Worm (Caenorhabditis elegans): ENCODE results near the gene W09C2.8.

The W09C2.8 gene

DNA sequence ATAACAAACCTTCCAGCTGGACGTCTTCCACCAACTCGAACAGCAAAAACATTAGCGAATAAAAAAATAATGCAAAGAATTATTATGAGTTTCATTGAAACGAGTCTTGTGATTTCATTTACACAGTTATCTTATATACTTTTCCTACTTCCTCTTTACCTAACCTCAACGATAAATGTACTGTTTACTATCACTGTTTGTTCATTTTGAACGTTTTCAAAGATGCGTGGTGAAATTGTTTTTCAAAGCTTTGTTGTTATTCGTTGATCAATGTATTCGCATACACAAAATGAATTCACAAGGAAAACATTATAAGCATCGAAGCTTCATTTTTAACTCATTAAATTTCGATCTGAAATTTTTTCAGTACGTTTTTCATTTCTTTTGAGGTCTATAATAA is 1.9 kb downstream of the W09C2.8 start, which contains the start of gene W09C2.7:
Gene W09C2.7, minus strand, starts transcription at position 101 of the 400 bp plus-strand sequence.
- TF ChIP-seq ets-4 (tag; optimal IDR thresholded peaks at IDR 0.05) (no peak), npax-4 (tag; optimal IDR thresholded peaks at IDR 0.05) (no peak), ceh-30 (tag; optimal IDR thresholded peaks at IDR 0.05) (no peak), zip-5 (tag; optimal IDR thresholded peaks at IDR 0.05) (no peak), ceh-18 (tag; optimal IDR thresholded peaks at IDR 0.05) (no peak), unc-42 (tag; optimal IDR thresholded peaks at IDR 0.05) (no peak), fkh-6 (tag; optimal IDR thresholded peaks at IDR 0.05) (no peak), eyg-1 (tag; optimal IDR thresholded peaks at IDR 0.05) (no peak), madf-2 (tag; optimal IDR thresholded peaks at IDR 0.05) (no peak), elt-2 (tag; optimal IDR thresholded peaks at IDR 0.05) (no peak), gmeb-2 (tag; optimal IDR thresholded peaks at IDR 0.05) (no peak), ceh-45 (GFP tag; IDR thresholded peaks at IDR 0.05) (no peak), hlh-8 (tag; optimal IDR thresholded peaks at IDR 0.05) (no peak), ceh-48 (tag; optimal IDR thresholded peaks at IDR 0.05) (no peak), ceh-14 (tag; optimal IDR thresholded peaks at IDR 0.05) (no peak)

DNA sequence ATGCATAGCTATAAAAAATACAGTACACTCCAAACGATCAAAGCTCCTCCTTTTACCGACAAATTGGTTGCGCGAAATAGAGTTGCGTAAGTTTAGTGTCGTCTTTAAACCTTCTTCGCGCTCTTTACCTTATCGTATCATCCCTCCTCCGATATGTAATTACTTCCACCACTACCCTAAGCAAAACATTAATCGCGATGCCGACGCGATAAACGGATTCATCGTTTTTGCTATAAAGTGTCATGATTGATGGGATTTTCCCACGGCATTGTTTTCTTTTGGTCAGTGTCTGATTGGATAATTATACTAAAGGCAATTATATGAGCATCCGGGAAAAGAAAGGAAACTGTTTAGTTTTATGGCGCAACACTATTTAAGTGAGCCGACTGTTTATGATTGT is 5.3 kb downstream of the W09C2.8 start:
- TF ChIP-seq ttx-3 (tag; optimal IDR thresholded peaks at IDR 0.05): no peak
- TF ChIP-seq K02D7.2 (tag; optimal IDR thresholded peaks at IDR 0.05): no peak
- TF ChIP-seq ceh-45 (GFP tag; IDR thresholded peaks at IDR 0.05): no peak
- no peak for TF ChIP-seq pha-2 (tag; optimal IDR thresholded peaks at IDR 0.05)
- no peak for TF ChIP-seq nhr-232 (tag; optimal IDR thresholded peaks at IDR 0.05)
- no peak for TF ChIP-seq tbx-7 (tag; optimal IDR thresholded peaks at IDR 0.05)

DNA sequence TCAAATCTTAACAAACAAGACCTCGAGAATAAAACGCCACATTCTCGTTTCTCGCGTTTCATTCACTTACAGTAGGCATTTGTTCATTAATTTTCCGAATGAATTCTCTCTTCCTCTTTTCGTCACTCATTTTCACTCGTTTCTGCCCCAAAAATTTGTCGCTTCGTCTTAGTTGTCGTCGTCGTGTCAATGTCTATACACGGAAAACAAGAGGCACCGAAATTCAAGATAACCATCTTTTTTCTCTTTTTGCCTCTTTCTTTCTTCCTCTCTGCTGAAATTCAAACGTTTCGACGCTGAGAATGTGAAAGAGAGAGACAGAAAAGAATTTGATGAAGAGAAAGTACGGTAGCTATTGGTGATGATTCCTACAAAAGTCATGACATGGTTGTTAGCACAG is 6.2 kb downstream of the W09C2.8 start:
- TF ChIP-seq ceh-6 (GFP tag; optimal IDR thresholded peaks at IDR 0.05) (no peak), ceh-19 (GFP tag; optimal IDR thresholded peaks at IDR 0.05) (no peak), sox-4 (tag; optimal IDR thresholded peaks at IDR 0.05) (no peak), elt-4 (tag; optimal IDR thresholded peaks at IDR 0.05) (no peak), che-1 (tag; optimal IDR thresholded peaks at IDR 0.05) (no peak)

DNA sequence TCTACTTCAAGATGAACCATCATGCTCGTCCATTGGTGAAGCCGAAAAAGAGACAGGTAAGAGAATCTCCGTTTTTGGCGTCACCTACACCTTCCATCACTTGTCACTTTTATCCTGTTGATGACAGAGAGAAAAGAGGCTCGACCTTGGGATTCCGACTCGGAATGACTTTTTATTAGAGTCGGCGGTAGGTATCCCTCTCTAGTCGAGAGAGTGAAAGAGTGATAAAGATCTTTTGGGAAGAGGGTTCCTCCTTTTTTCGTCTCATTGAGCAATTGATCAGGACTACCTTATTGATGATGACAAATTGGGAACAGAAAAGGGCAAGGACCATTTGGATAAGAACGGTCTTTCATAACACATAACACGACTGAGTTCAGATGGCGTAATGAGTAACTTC is 6.8 kb downstream of the W09C2.8 start:
- TF ChIP-seq che-1 (tag; optimal IDR thresholded peaks at IDR 0.05) (no peak), lim-6 (tag; optimal IDR thresholded peaks at IDR 0.05) (no peak), pat-9 (tag; optimal IDR thresholded peaks at IDR 0.05) (no peak), syd-9 (tag; optimal IDR thresholded peaks at IDR 0.05) (no peak), ceh-14 (tag; optimal IDR thresholded peaks at IDR 0.05) (no peak), nhr-232 (tag; optimal IDR thresholded peaks at IDR 0.05) (no peak), ceh-19 (GFP tag; optimal IDR thresholded peaks at IDR 0.05) (no peak), fkh-6 (tag; optimal IDR thresholded peaks at IDR 0.05) (no peak), hlh-6 (tag; optimal IDR thresholded peaks at IDR 0.05) (no peak)

DNA sequence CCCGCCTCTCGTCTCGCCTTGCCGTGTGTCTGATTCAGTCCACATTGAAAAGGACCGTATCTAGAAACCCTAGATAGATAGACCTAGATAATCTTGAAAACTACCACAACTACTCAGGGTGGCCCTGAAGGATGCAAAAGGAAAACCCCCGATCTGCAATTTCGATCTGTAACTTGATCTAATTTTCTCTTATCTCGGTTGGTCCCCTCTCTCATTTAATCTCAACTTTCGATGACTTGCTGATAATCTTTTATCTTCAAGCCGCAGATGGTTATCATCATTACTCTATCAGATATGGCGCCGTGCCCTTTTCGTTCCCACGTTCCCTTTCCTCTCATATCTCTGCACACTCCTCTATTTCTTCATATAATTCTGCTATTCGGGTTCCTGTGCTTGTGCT is 8.7 kb downstream of the W09C2.8 start:
- TF ChIP-seq pros-1 (tag; optimal IDR thresholded peaks at IDR 0.05) (no peak), rnt-1 (tag; optimal IDR thresholded peaks at IDR 0.05) (peak; percentile 100)

DNA sequence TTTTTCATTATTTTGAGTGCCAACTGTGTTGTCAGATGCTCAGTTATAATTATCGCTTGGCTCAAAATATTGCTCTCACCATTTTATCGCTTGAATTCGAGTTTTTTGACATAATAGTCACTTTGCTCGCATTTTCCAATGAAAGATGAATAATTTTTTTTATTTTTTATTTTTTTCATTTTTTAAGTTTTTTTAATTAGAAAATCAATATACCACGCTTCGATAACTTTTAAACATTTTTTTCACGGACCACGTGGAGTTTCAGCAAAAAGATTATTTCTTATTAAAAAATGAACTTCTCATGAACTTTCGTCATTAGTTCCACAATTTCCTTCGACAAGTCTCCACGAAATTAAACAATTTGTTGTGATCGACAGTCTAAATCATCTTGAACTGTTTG is 9.5 kb downstream of the W09C2.8 start, which contains the start of gene elt-1:
Gene elt-1, plus strand, starts transcription at position 301 of the 400 bp plus-strand sequence.
- TF ChIP-seq ceh-9 (tag; optimal IDR thresholded peaks at IDR 0.05) (no peak), sox-4 (tag; optimal IDR thresholded peaks at IDR 0.05) (no peak), pag-3 (tag; optimal IDR thresholded peaks at IDR 0.05; ENCODE audit: borderline replicate concordance) (no peak), odd-2 (tag; optimal IDR thresholded peaks at IDR 0.05) (no peak), ceh-48 (tag; optimal IDR thresholded peaks at IDR 0.05) (no peak), ceh-31 (tag; optimal IDR thresholded peaks at IDR 0.05) (no peak), dve-1 (tag; optimal IDR thresholded peaks at IDR 0.05) (no peak), dmd-4 (tag; optimal IDR thresholded peaks at IDR 0.05; ENCODE audit: borderline replicate concordance) (no peak), pax-1 (tag; optimal IDR thresholded peaks at IDR 0.05) (no peak), ceh-30 (tag; optimal IDR thresholded peaks at IDR 0.05) (no peak), nhr-11 (tag; optimal IDR thresholded peaks at IDR 0.05) (no peak), rnt-1 (tag; optimal IDR thresholded peaks at IDR 0.05) (no peak)
